Worm (Caenorhabditis elegans) whole organism, mixed stage, embryonic: Measurements from ENCODE around the gene srbc-77.

Experiments used
- M03D4.4 ChIP-seq: sonication (generic microtip); optimal IDR thresholded peaks from 2 replicates; lab custom pipeline; 2017; ENCODE audit warnings: mild to moderate bottlenecking, missing genetic modification characterization, missing compliant biosample characterization
- bed-3 ChIP-seq: fragments of 200-800 bp; sonication (Bioruptor generic); optimal IDR thresholded peaks from 3 replicates; lab custom pipeline; 2018; ENCODE audit warnings: mild to moderate bottlenecking, missing genetic modification characterization, moderate library complexity, missing compliant biosample characterization
- ceh-39 ChIP-seq: fragments of 150-350 bp; optimal IDR thresholded peaks from 2 replicates; lab custom pipeline; 2014; ENCODE audit warnings: missing biosample characterization, missing genetic modification characterization
- ceh-43 ChIP-seq: fragments of 200-800 bp; sonication (Bioruptor generic); optimal IDR thresholded peaks from 2 replicates; lab custom pipeline; 2018; ENCODE audit warnings: mild to moderate bottlenecking, missing genetic modification characterization, moderate library complexity, missing compliant biosample characterization
- ceh-83 ChIP-seq: fragments of 200-800 bp; sonication (Bioruptor generic); optimal IDR thresholded peaks from 2 replicates; lab custom pipeline; 2018; ENCODE audit warnings: mild to moderate bottlenecking, missing genetic modification characterization, missing compliant biosample characterization
- ces-1 ChIP-seq: fragments of 150-350 bp; optimal IDR thresholded peaks from 2 replicates; lab custom pipeline; 2014; ENCODE audit warnings: missing biosample characterization, missing genetic modification reagents, missing genetic modification characterization
- cnd-1 ChIP-seq: fragments of 200-800 bp; sonication (Bioruptor generic); optimal IDR thresholded peaks from 2 replicates; lab custom pipeline; 2018; ENCODE audit warnings: mild to moderate bottlenecking, missing genetic modification characterization, missing compliant biosample characterization
- drap-1 ChIP-seq: fragments of 200-800 bp; sonication (Bioruptor generic); optimal IDR thresholded peaks from 3 replicates; lab custom pipeline; 2018; ENCODE audit warnings: mild to moderate bottlenecking, missing genetic modification characterization, missing compliant biosample characterization
- elt-1 ChIP-seq: sonication (generic microtip); optimal IDR thresholded peaks from 2 replicates; lab custom pipeline; 2017; ENCODE audit warnings: missing genetic modification characterization, mild to moderate bottlenecking, missing compliant biosample characterization, antibody characterized with exemption, moderate library complexity, borderline replicate concordance; ENCODE audit not compliant: insufficient read depth
- elt-3 ChIP-seq: fragments of 150-350 bp; optimal IDR thresholded peaks from 2 replicates; lab custom pipeline; 2014; ENCODE audit warnings: missing biosample characterization, missing genetic modification characterization
- flh-1 ChIP-seq: fragments of 200-800 bp; sonication (Bioruptor generic); optimal IDR thresholded peaks from 2 replicates; lab custom pipeline; 2018; ENCODE audit warnings: mild to moderate bottlenecking, missing genetic modification characterization, moderate library complexity, missing compliant biosample characterization
- ham-2 ChIP-seq: fragments of 200-800 bp; sonication (Bioruptor generic); optimal IDR thresholded peaks from 2 replicates; lab custom pipeline; 2018; ENCODE audit warnings: mild to moderate bottlenecking, missing genetic modification characterization, missing compliant biosample characterization
- hlh-1 ChIP-seq: fragments of 150-350 bp; optimal IDR thresholded peaks from 2 replicates; lab custom pipeline; 2014; ENCODE audit warnings: missing biosample characterization, missing genetic modification reagents, missing genetic modification characterization
- lin-13 ChIP-seq: fragments of 150-350 bp; optimal IDR thresholded peaks from 2 replicates; lab custom pipeline; 2014; ENCODE audit warnings: missing biosample characterization, missing genetic modification characterization
- lin-32 ChIP-seq: fragments of 200-800 bp; sonication (Bioruptor generic); optimal IDR thresholded peaks from 2 replicates; lab custom pipeline; 2018; ENCODE audit warnings: mild to moderate bottlenecking, missing genetic modification characterization, missing compliant biosample characterization
- lsy-2 ChIP-seq: fragments of 150-350 bp; optimal IDR thresholded peaks from 2 replicates; lab custom pipeline; 2014; ENCODE audit warnings: missing biosample characterization, missing genetic modification characterization
- mab-5 ChIP-seq: fragments of 150-350 bp; optimal IDR thresholded peaks from 2 replicates; lab custom pipeline; 2014; ENCODE audit warnings: missing biosample characterization, missing genetic modification characterization
- mep-1 ChIP-seq: fragments of 150-350 bp; optimal IDR thresholded peaks from 2 replicates; lab custom pipeline; 2017; ENCODE audit warnings: missing biosample characterization, missing genetic modification reagents, missing genetic modification characterization, inconsistent platforms
- mls-2 ChIP-seq: sonication (generic microtip); optimal IDR thresholded peaks from 2 replicates; lab custom pipeline; 2016; ENCODE audit warnings: mild to moderate bottlenecking, missing genetic modification characterization, moderate library complexity, missing compliant biosample characterization
- nhr-12 ChIP-seq: fragments of 150-350 bp; optimal IDR thresholded peaks from 2 replicates; lab custom pipeline; 2014; ENCODE audit warnings: missing biosample characterization, missing genetic modification characterization
- nhr-2 ChIP-seq: fragments of 150-350 bp; optimal IDR thresholded peaks from 2 replicates; lab custom pipeline; 2014; ENCODE audit warnings: missing biosample characterization, missing genetic modification characterization
- nhr-237 ChIP-seq: fragments of 150-350 bp; optimal IDR thresholded peaks from 2 replicates; lab custom pipeline; 2014; ENCODE audit warnings: missing biosample characterization, missing genetic modification characterization
- nhr-28 ChIP-seq: fragments of 150-350 bp; optimal IDR thresholded peaks from 2 replicates; lab custom pipeline; 2014; ENCODE audit warnings: missing biosample characterization, missing genetic modification characterization
- nhr-76 ChIP-seq: sonication (generic microtip); optimal IDR thresholded peaks from 2 replicates; lab custom pipeline; 2017; ENCODE audit warnings: missing biosample characterization, missing genetic modification characterization
- pha-4 ChIP-seq: fragments of 150-350 bp; optimal IDR thresholded peaks from 2 replicates; lab custom pipeline; 2018; ENCODE audit warnings: missing biosample characterization, missing genetic modification reagents, missing genetic modification characterization
- sem-2 ChIP-seq: fragments of 200-800 bp; sonication (Bioruptor generic); optimal IDR thresholded peaks from 2 replicates; lab custom pipeline; 2018; ENCODE audit warnings: mild to moderate bottlenecking, missing genetic modification characterization, missing compliant biosample characterization
- snpc-4 ChIP-seq: fragments of 150-350 bp; optimal IDR thresholded peaks from 2 replicates; lab custom pipeline; 2014; ENCODE audit warnings: missing biosample characterization, missing genetic modification characterization
- sptf-1 ChIP-seq: sonication (generic microtip); optimal IDR thresholded peaks from 2 replicates; lab custom pipeline; 2017; ENCODE audit warnings: mild to moderate bottlenecking, missing genetic modification characterization, moderate library complexity, missing compliant biosample characterization
- tbx-8 ChIP-seq: fragments of 200-800 bp; sonication (Bioruptor generic); optimal IDR thresholded peaks from 2 replicates; lab custom pipeline; 2018; ENCODE audit warnings: mild to moderate bottlenecking, missing genetic modification characterization, moderate library complexity, missing compliant biosample characterization
- unc-120 ChIP-seq: sonication (generic microtip); optimal IDR thresholded peaks from 2 replicates; lab custom pipeline; 2017; ENCODE audit warnings: missing genetic modification characterization, missing compliant biosample characterization; ENCODE audit not compliant: poor library complexity, severe bottlenecking
- unc-39 ChIP-seq: fragments of 150-350 bp; optimal IDR thresholded peaks from 2 replicates; lab custom pipeline; 2014; ENCODE audit warnings: missing biosample characterization, missing genetic modification characterization
- ztf-11 ChIP-seq: fragments of 150-350 bp; optimal IDR thresholded peaks from 2 replicates; lab custom pipeline; 2014; ENCODE audit warnings: missing biosample characterization, missing genetic modification characterization

srbc-77 gene

DNA sequence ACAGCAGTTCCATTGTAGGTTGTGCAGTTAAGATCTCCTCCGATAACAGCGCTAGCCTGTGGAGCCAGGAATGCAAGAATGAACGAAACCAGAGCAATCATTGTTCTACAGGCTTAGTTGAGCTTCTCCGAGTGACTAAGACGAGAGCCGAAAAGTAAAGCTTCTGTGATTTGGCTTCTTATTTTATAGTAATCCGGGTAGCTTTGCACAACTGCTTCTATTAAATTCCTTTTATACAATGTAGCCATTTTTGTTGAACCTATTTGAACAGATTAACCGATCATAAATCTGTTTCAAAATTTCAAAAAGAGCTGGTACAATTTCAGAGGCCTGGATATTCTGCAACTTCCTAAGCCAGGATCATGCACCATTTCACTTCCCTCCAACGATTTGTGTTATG is 12.5 kb upstream of the srbc-77 start, which contains the start of gene F35E8.9:
F35E8.9 (minus strand) TSS at position 101 of the 400 bp plus-strand sequence.
- TF ChIP-seq ham-2 (GFP tag; lab: Kevin White, UChicago), result no peak
- no peak for TF ChIP-seq lsy-2 (tag; lab: Kevin White, UChicago)
- TF ChIP-seq mep-1 (tag; lab: Kevin White, UChicago), result no peak
- no peak for TF ChIP-seq nhr-12 (tag; lab: Kevin White, UChicago)
- no peak for TF ChIP-seq M03D4.4
- TF ChIP-seq ztf-11 (tag; lab: Kevin White, UChicago), result no peak
- no peak for TF ChIP-seq elt-3
- TF ChIP-seq sptf-1 (tag; lab: Kevin White, UChicago), result no peak

DNA sequence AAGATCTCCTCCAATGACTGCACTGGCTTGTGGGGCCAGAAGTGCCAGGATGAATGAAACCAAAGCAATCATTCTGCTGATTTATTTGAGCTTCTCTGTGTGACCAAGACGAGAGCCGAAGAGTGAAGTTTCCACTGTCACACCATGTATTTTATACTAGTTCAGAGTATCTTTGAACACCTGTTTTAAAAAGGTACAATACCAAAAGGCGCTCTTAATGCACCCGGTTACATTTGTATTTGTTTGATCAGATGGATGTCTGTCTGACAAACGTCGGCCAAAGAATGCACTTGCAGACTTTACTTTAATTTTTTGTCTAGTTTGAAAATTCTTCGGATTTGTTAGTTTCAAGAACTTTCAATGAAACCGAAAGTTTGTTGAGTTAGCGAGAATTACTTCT is 9.7 kb upstream of the srbc-77 start, which contains the start of gene F35E8.10:
F35E8.10 (minus strand) TSS at position 101 of the 400 bp plus-strand sequence.
- TF ChIP-seq ztf-11 (tag; lab: Kevin White, UChicago) (no peak), sem-2 (GFP tag; lab: Kevin White, UChicago) (no peak), elt-1 (tag; lab: Kevin White, UChicago) (no peak), drap-1 (GFP tag; lab: Kevin White, UChicago) (no peak), lsy-2 (tag; lab: Kevin White, UChicago) (no peak), ceh-43 (no peak), ceh-39 (tag; lab: Kevin White, UChicago) (no peak), mep-1 (tag; lab: Kevin White, UChicago) (no peak), lin-13 (no peak)
- TF ChIP-seq, all 35 proteins: peak for 0

DNA sequence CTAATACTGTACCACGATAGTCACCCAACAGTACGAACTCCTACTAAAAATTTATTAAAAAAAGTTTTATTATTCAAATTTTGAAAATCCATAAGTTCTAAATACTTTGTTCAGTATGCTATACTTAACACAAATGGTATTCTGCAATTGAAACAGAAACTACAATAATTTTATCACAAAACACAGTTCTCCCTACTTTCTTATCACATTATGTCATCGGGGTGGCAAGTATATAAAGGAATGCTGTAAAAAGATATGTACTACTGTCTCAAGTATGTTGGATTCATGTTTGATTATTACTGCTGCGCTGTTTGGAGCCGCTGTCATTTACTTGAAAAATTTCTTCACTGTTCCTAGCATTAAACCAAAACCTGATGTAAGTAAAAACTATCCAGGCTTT is 8.9 kb upstream of the srbc-77 start, which contains the start of gene cdr-1:
cdr-1 (plus strand) TSS at position 208 of the 400 bp plus-strand sequence.
- no peak for TF ChIP-seq hlh-1 (tag; lab: Kevin White, UChicago)
- no peak for TF ChIP-seq ztf-11 (tag; lab: Kevin White, UChicago)
- no peak for TF ChIP-seq ham-2 (GFP tag; lab: Kevin White, UChicago)
- TF ChIP-seq flh-1, result no peak
- TF ChIP-seq nhr-12 (tag; lab: Kevin White, UChicago), result no peak
- TF ChIP-seq mab-5, result no peak
- TF ChIP-seq ceh-39 (tag; lab: Kevin White, UChicago), result no peak
- no peak for TF ChIP-seq mls-2 (tag; lab: Kevin White, UChicago)
- TF ChIP-seq mep-1 (tag; lab: Kevin White, UChicago), result no peak
- TF ChIP-seq lin-32 (GFP tag; lab: Kevin White, UChicago), result no peak
- TF ChIP-seq snpc-4 (tag; lab: Kevin White, UChicago), result no peak
- no peak for TF ChIP-seq ces-1 (GFP tag; lab: Kevin White, UChicago)
- TF ChIP-seq ceh-83 (GFP tag; lab: Kevin White, UChicago), result no peak
- no peak for TF ChIP-seq nhr-76
- no peak for TF ChIP-seq ceh-43
- no peak for TF ChIP-seq unc-120 (tag; lab: Kevin White, UChicago)
- TF ChIP-seq lin-13, result no peak
- TF ChIP-seq elt-1 (tag; lab: Kevin White, UChicago), result no peak
- TF ChIP-seq, all 35 proteins: peak for 0

DNA sequence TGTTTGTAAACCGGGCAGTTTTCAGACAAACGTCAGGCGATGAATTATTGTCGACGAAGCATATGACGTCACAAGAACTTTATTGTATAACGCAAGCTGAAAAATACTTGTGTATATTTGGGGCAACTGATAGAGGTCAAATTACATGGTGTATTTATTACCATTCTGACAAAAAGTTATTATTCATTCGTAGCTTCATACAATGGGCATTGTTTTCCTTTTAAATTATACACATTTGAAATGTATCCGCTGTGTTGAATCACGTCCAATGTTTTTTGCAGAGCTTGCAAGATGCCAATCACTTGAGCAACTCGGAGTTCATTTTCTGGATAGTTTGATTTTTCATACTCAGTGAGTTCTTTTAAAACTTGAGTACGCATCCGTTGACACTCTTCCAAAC is 7.0 kb upstream of the srbc-77 start, which contains the start of gene F35E8.13:
F35E8.13 (plus strand) TSS at position 301 of the 400 bp plus-strand sequence.
- TF ChIP-seq nhr-28 (tag; lab: Kevin White, UChicago) (no peak), lin-13 (no peak)

DNA sequence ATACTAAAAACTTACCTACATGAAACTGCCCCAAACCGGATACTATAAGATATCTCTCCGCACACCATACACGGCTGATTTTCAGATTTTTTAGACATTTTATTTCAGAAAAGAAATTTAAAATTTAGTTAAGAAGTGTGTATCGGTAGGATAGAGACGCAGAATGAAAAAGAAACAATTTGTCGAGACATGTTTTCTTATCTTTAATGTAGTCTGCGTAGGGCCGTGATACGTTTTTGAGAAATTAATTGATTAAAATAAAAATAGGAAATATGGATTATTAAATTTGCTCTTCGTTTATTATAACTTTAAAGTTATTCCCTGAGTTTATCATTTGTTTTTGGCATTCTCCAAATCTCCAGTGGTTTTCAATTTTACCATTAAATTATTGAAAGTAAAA is 5.7 kb upstream of the srbc-77 start, which contains the start of gene nhr-108:
nhr-108 (minus strand) TSS at position 166 of the 400 bp plus-strand sequence.
- TF ChIP-seq bed-3 (no peak), mls-2 (tag; lab: Kevin White, UChicago) (no peak), cnd-1 (no peak), snpc-4 (tag; lab: Kevin White, UChicago) (no peak), nhr-76 (no peak), drap-1 (GFP tag; lab: Kevin White, UChicago) (no peak), nhr-237 (tag; lab: Kevin White, UChicago) (no peak), flh-1 (no peak), hlh-1 (tag; lab: Kevin White, UChicago) (no peak), nhr-2 (no peak), unc-39 (tag; lab: Kevin White, UChicago) (no peak), tbx-8 (GFP tag; lab: Kevin White, UChicago) (no peak), nhr-28 (tag; lab: Kevin White, UChicago) (no peak), ztf-11 (tag; lab: Kevin White, UChicago) (no peak), sem-2 (GFP tag; lab: Kevin White, UChicago) (no peak), mep-1 (tag; lab: Kevin White, UChicago) (no peak), pha-4 (no peak), lsy-2 (tag; lab: Kevin White, UChicago) (no peak), mab-5 (no peak)
